Worm (Caenorhabditis elegans) whole organism, L3 larva: ENCODE results near the gene acr-23.

ENCODE experiments used
- R02D3.7 ChIP-seq: fragments of 150-350 bp; optimal IDR thresholded peaks from 2 replicates; lab custom pipeline; 2014; ENCODE audit warnings: missing biosample characterization, missing genetic modification characterization
- ZK546.5 ChIP-seq: sonication (generic microtip); optimal IDR thresholded peaks from 2 replicates; lab custom pipeline; 2017; ENCODE audit warnings: missing biosample characterization, missing genetic modification characterization
- aly-2 ChIP-seq: fragments of 150-350 bp; optimal IDR thresholded peaks from 2 replicates; lab custom pipeline; 2014; ENCODE audit warnings: missing biosample characterization, missing genetic modification characterization
- ceh-16 ChIP-seq: sonication (generic microtip); optimal IDR thresholded peaks from 2 replicates; lab custom pipeline; 2017; ENCODE audit warnings: missing biosample characterization, missing genetic modification characterization
- ceh-28 ChIP-seq: fragments of 150-350 bp; optimal IDR thresholded peaks from 2 replicates; lab custom pipeline; 2014; ENCODE audit warnings: missing biosample characterization, missing genetic modification reagents, missing genetic modification characterization
- ceh-82 ChIP-seq: fragments of 150-350 bp; optimal IDR thresholded peaks from 2 replicates; lab custom pipeline; 2014; ENCODE audit warnings: missing biosample characterization, missing genetic modification characterization
- ceh-9 ChIP-seq: sonication (generic microtip); optimal IDR thresholded peaks from 2 replicates; lab custom pipeline; 2018; ENCODE audit warnings: missing biosample characterization, missing genetic modification characterization
- daf-12 ChIP-seq: fragments of 150-350 bp; optimal IDR thresholded peaks from 2 replicates; lab custom pipeline; 2014; ENCODE audit warnings: missing biosample characterization, missing genetic modification reagents, missing genetic modification characterization
- egl-27 ChIP-seq: sonication (generic microtip); optimal IDR thresholded peaks from 4 replicates; lab custom pipeline; 2017; ENCODE audit warnings: missing biosample characterization, missing genetic modification reagents, missing genetic modification characterization
- egl-5 ChIP-seq: fragments of 150-350 bp; optimal IDR thresholded peaks from 2 replicates; lab custom pipeline; 2017; ENCODE audit warnings: missing biosample characterization, missing genetic modification reagents, missing genetic modification characterization, inconsistent platforms
- elt-1 ChIP-seq: fragments of 150-350 bp; optimal IDR thresholded peaks from 2 replicates; lab custom pipeline; 2014; ENCODE audit warnings: missing biosample characterization, missing genetic modification characterization
- elt-2 ChIP-seq: sonication (generic microtip); optimal IDR thresholded peaks from 2 replicates; lab custom pipeline; 2016; ENCODE audit warnings: missing genetic modification reagents, mild to moderate bottlenecking, missing genetic modification characterization, missing compliant biosample characterization
- elt-3 ChIP-seq, 3 experiments: fragments of 150-350 bp in 1 of 3; sonication (generic microtip) in 2 of 3; optimal IDR thresholded peaks; 2 replicates in 2 of 3; 4 replicates in 1 of 3; lab custom pipeline; 2014 to 2017; ENCODE audit warnings: missing biosample characterization in 3 of 3, missing genetic modification characterization in 3 of 3
- eor-1 ChIP-seq, 2 experiments: fragments of 150-350 bp; optimal IDR thresholded peaks; 2 replicates each; lab custom pipeline; 2014 to 2018; ENCODE audit warnings: missing biosample characterization in 2 of 2, missing genetic modification characterization in 2 of 2
- fkh-2 ChIP-seq: fragments of 150-350 bp; optimal IDR thresholded peaks from 2 replicates; lab custom pipeline; 2014; ENCODE audit warnings: missing biosample characterization, missing genetic modification reagents, missing genetic modification characterization
- fos-1 ChIP-seq: fragments of 150-350 bp; optimal IDR thresholded peaks from 2 replicates; lab custom pipeline; 2014; ENCODE audit warnings: missing biosample characterization, missing genetic modification characterization
- hmg-11 ChIP-seq: sonication (generic microtip); optimal IDR thresholded peaks from 2 replicates; lab custom pipeline; 2016; ENCODE audit warnings: missing genetic modification characterization, missing compliant biosample characterization
- jun-1 ChIP-seq: fragments of 150-350 bp; optimal IDR thresholded peaks from 2 replicates; lab custom pipeline; 2014; ENCODE audit warnings: missing biosample characterization, missing genetic modification reagents, missing genetic modification characterization
- lin-15B ChIP-seq: fragments of 150-350 bp; optimal IDR thresholded peaks from 2 replicates; lab custom pipeline; 2014; ENCODE audit warnings: missing biosample characterization, missing genetic modification characterization
- lsy-12 ChIP-seq: sonication (generic microtip); optimal IDR thresholded peaks from 2 replicates; lab custom pipeline; 2016; ENCODE audit warnings: mild to moderate bottlenecking, missing genetic modification characterization, missing compliant biosample characterization
- mdl-1 ChIP-seq: fragments of 150-350 bp; optimal IDR thresholded peaks from 2 replicates; lab custom pipeline; 2014; ENCODE audit warnings: missing biosample characterization, missing genetic modification characterization
- nfya-1 ChIP-seq: sonication (generic microtip); optimal IDR thresholded peaks from 2 replicates; lab custom pipeline; 2017; ENCODE audit warnings: missing genetic modification characterization, mild to moderate bottlenecking, missing compliant biosample characterization, antibody characterized with exemption, moderate library complexity; ENCODE audit not compliant: insufficient read depth
- nhr-11 ChIP-seq: fragments of 150-350 bp; optimal IDR thresholded peaks from 2 replicates; lab custom pipeline; 2014; ENCODE audit warnings: missing biosample characterization, missing genetic modification characterization
- nhr-237 ChIP-seq: fragments of 150-350 bp; optimal IDR thresholded peaks from 2 replicates; lab custom pipeline; 2014; ENCODE audit warnings: missing biosample characterization, missing genetic modification characterization
- nhr-28 ChIP-seq: fragments of 150-350 bp; optimal IDR thresholded peaks from 2 replicates; lab custom pipeline; 2014; ENCODE audit warnings: missing biosample characterization, missing genetic modification characterization
- nhr-67 ChIP-seq: fragments of 150-350 bp; optimal IDR thresholded peaks from 2 replicates; lab custom pipeline; 2014; ENCODE audit warnings: missing biosample characterization, missing genetic modification characterization
- nhr-76 ChIP-seq: fragments of 150-350 bp; sonication (generic microtip); optimal IDR thresholded peaks from 5 replicates; lab custom pipeline; 2014; ENCODE audit warnings: missing biosample characterization, missing genetic modification characterization
- nhr-77 ChIP-seq: fragments of 150-350 bp; optimal IDR thresholded peaks from 2 replicates; lab custom pipeline; 2014; ENCODE audit warnings: missing biosample characterization, missing genetic modification characterization
- pha-4 ChIP-seq: fragments of 150-350 bp; optimal IDR thresholded peaks from 2 replicates; lab custom pipeline; 2014; ENCODE audit warnings: missing biosample characterization, missing genetic modification reagents, missing genetic modification characterization
- pqm-1 ChIP-seq: fragments of 150-350 bp; optimal IDR thresholded peaks from 2 replicates; lab custom pipeline; 2017; ENCODE audit warnings: missing biosample characterization, missing genetic modification characterization, inconsistent platforms
- sea-2 ChIP-seq: fragments of 150-350 bp; sonication (generic microtip); optimal IDR thresholded peaks from 4 replicates; lab custom pipeline; 2014; ENCODE audit warnings: missing biosample characterization, missing genetic modification reagents, missing genetic modification characterization
- tbx-2 ChIP-seq: sonication (generic microtip); optimal IDR thresholded peaks from 2 replicates; lab custom pipeline; 2016; ENCODE audit warnings: mild to moderate bottlenecking, missing genetic modification characterization, missing compliant biosample characterization
- unc-62 ChIP-seq: fragments of 150-350 bp; sonication (generic microtip); optimal IDR thresholded peaks from 4 replicates; lab custom pipeline; 2014; ENCODE audit warnings: missing biosample characterization, missing genetic modification reagents, missing genetic modification characterization
- ztf-11 ChIP-seq: fragments of 150-350 bp; optimal IDR thresholded peaks from 2 replicates; lab custom pipeline; 2014; ENCODE audit warnings: missing biosample characterization, missing genetic modification characterization
- ztf-4 ChIP-seq: fragments of 150-350 bp; optimal IDR thresholded peaks from 2 replicates; lab custom pipeline; 2014; ENCODE audit warnings: missing biosample characterization, missing genetic modification characterization

The acr-23 gene

ce11 chrV:3634293-3635016 is 24.9 kb downstream of the acr-23 start:
- TF ChIP-seq elt-3 (tag; optimal IDR thresholded peaks at IDR 0.05; lab: Kevin White, UChicago), result no peak
- TF ChIP-seq egl-27 (tag; lab: Kevin White, UChicago), result no peak
- TF ChIP-seq hmg-11 (tag; lab: Kevin White, UChicago), result no peak
- peak; percentile 96 for TF ChIP-seq elt-2 (tag; lab: Kevin White, UChicago)
- no peak for TF ChIP-seq unc-62 (GFP tag; lab: Kevin White, UChicago)
- no peak for TF ChIP-seq nhr-77 (tag; lab: Kevin White, UChicago)
- TF ChIP-seq egl-5 (tag; lab: Kevin White, UChicago), result no peak
- TF ChIP-seq elt-1 (tag; lab: Kevin White, UChicago), result no peak
- no peak for TF ChIP-seq ztf-11 (tag; lab: Kevin White, UChicago)
- no peak for TF ChIP-seq ztf-4 (tag; lab: Kevin White, UChicago)
- no peak for TF ChIP-seq nhr-11 (tag; lab: Kevin White, UChicago)
- TF ChIP-seq ceh-9 (tag; lab: Kevin White, UChicago), result no peak
- TF ChIP-seq nhr-67 (tag; lab: Kevin White, UChicago), result no peak
- no peak for TF ChIP-seq lin-15B (tag; lab: Kevin White, UChicago)
- peak; percentile 61 for TF ChIP-seq ceh-28 (tag; lab: Kevin White, UChicago)
- TF ChIP-seq daf-12 (tag; lab: Kevin White, UChicago), result no peak
- TF ChIP-seq aly-2 (tag; lab: Kevin White, UChicago), result no peak
- no peak for TF ChIP-seq eor-1 (tag; optimal IDR thresholded peaks at IDR 0.05; lab: Kevin White, UChicago)
- TF ChIP-seq nhr-237 (tag; lab: Kevin White, UChicago), result no peak
- no peak for TF ChIP-seq sea-2 (GFP tag; lab: Kevin White, UChicago)
- peak; percentile 87 for TF ChIP-seq pqm-1
- no peak for TF ChIP-seq ceh-16 (tag; lab: Kevin White, UChicago)
- peak; percentile 27 for TF ChIP-seq nfya-1 (tag; lab: Kevin White, UChicago)
- no peak for TF ChIP-seq mdl-1 (tag; lab: Kevin White, UChicago)
- TF ChIP-seq pha-4 (tag; lab: Kevin White, UChicago), result peak; percentile 80
- no peak for TF ChIP-seq ceh-82
- peak; percentile 11 for TF ChIP-seq fos-1 (tag; lab: Kevin White, UChicago)
- no peak for TF ChIP-seq R02D3.7 (tag; lab: Kevin White, UChicago)
- TF ChIP-seq lsy-12 (tag; lab: Kevin White, UChicago), result no peak
- peak; percentile 50 for TF ChIP-seq jun-1 (tag; lab: Kevin White, UChicago)
- TF ChIP-seq fkh-2 (tag; lab: Kevin White, UChicago), result no peak

ce11 chrV:3633041-3633440 is 26.3 kb downstream of the acr-23 start, which contains the start of gene F59B1.2:
Gene F59B1.2 (plus strand): TSS chrV:3633341.
- TF ChIP-seq nhr-28, result no peak
- no peak for TF ChIP-seq R02D3.7 (tag; lab: Kevin White, UChicago)
- TF ChIP-seq egl-27 (tag; lab: Kevin White, UChicago), result no peak
- no peak for TF ChIP-seq eor-1 (tag; optimal IDR thresholded peaks at IDR 0.05; lab: Kevin White, UChicago)
- TF ChIP-seq aly-2 (tag; lab: Kevin White, UChicago), result no peak
- TF ChIP-seq fkh-2 (tag; lab: Kevin White, UChicago), result no peak

ce11 chrV:3632249-3633030 is 26.9 kb downstream of the acr-23 start:
- TF ChIP-seq lin-15B (tag; lab: Kevin White, UChicago), result no peak
- TF ChIP-seq jun-1 (tag; lab: Kevin White, UChicago), result peak; percentile 24
- no peak for TF ChIP-seq sea-2 (GFP tag; lab: Kevin White, UChicago)
- TF ChIP-seq pqm-1, result peak; percentile 90
- peak; percentile 94 for TF ChIP-seq elt-2 (tag; lab: Kevin White, UChicago)
- peak; percentile 54 for TF ChIP-seq nfya-1 (tag; lab: Kevin White, UChicago)
- TF ChIP-seq nhr-76 (tag; lab: Kevin White, UChicago), result no peak
- no peak for TF ChIP-seq aly-2 (tag; lab: Kevin White, UChicago)
- no peak for TF ChIP-seq ZK546.5 (tag; lab: Kevin White, UChicago)
- peak; percentile 28 for TF ChIP-seq pha-4 (tag; lab: Kevin White, UChicago)
- no peak for TF ChIP-seq nhr-11 (tag; lab: Kevin White, UChicago)
- no peak for TF ChIP-seq tbx-2 (tag; lab: Kevin White, UChicago)
